Fruit fly (Drosophila melanogaster) whole organism, prepupa: Measurements from ENCODE around the gene Ntl.

Experiments
- CG31627 ChIP-seq: fragments of 200-800 bp; sonication (Bioruptor generic); optimal IDR thresholded peaks from 3 replicates; lab custom pipeline; 2016; ENCODE audit warnings: missing biosample characterization, missing genetic modification characterization
- CG6792 ChIP-seq: fragments of 200-800 bp; sonication (Bioruptor generic); optimal IDR thresholded peaks from 3 replicates; lab custom pipeline; 2016; ENCODE audit warnings: missing biosample characterization, missing genetic modification characterization
- CG6854 ChIP-seq: fragments of 200-800 bp; sonication (Bioruptor generic); optimal IDR thresholded peaks from 2 replicates; lab custom pipeline; 2017; ENCODE audit warnings: missing biosample characterization, mild to moderate bottlenecking, missing genetic modification characterization
- CG7368 ChIP-seq: fragments of 200-800 bp; sonication (Bioruptor generic); optimal IDR thresholded peaks from 3 replicates; lab custom pipeline; 2016; ENCODE audit warnings: missing biosample characterization, missing genetic modification characterization
- Gug ChIP-seq: fragments of 200-800 bp; sonication (Bioruptor generic); IDR thresholded peaks from 2 replicates; pipeline ENCODE4 v1.3.6; 2022; ENCODE audit warnings: missing biosample characterization, missing genetic modification characterization
- Hr38 ChIP-seq: sonication (Bioruptor generic); optimal IDR thresholded peaks from 2 replicates; lab custom pipeline; 2016; ENCODE audit warnings: missing biosample characterization, missing genetic modification characterization
- Hr39 ChIP-seq: fragments of 200-800 bp; sonication (Bioruptor generic); optimal IDR thresholded peaks from 2 replicates; lab custom pipeline; 2016; ENCODE audit warnings: missing biosample characterization, missing genetic modification characterization
- Lpt ChIP-seq: fragments of 200-800 bp; sonication (Bioruptor generic); optimal IDR thresholded peaks from 3 replicates; lab custom pipeline; 2016; ENCODE audit warnings: missing biosample characterization, missing genetic modification characterization
- cyc ChIP-seq: fragments of 200-800 bp; sonication (Bioruptor generic); optimal IDR thresholded peaks from 3 replicates; lab custom pipeline; 2016; ENCODE audit warnings: missing biosample characterization, missing genetic modification characterization

DNA sequence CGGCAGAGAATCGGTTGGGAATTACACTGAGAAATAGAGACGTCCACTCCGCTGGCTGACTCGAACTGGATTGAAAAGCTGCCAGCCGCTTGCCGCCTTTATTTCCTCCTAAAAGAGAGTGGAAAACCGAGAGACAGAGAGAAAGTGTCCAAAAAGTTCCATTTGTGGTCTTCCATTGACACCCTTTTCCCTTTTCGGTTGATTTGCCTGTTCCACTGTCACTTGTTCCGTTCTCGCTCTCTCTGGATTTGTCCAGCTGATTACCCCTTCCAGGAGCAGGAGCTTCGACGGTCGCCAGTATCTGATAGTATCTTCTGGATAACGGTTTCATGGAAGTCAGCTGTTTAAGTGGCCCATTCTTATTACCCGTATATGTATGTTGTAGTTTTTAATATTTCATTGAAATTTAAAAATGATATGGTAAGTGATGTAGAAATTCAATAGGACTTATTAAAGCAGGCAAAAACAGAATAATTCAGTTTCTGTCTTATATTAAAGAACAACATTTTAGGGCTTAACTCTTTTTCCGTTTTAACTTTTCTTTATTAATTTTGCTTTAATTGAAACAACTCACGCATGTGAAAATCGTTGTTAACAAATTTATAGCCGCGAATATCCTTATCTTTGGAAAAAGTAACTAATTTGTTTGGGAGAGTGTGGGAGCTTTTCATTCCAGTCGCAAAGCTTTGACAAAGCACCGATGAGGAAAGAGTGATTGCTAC, 35.5 kb upstream of the Ntl start, which contains the start of gene Slob:
- TF ChIP-seq Gug (GFP tag; lab: Robert Waterston, UW) (no peak), Hr38 (GFP tag; lab: Kevin White, UChicago) (no peak), CG7368 (GFP tag; lab: Kevin White, UChicago) (no peak), Hr39 (GFP tag; lab: Kevin White, UChicago) (no peak), CG31627 (GFP tag; lab: Kevin White, UChicago) (no peak), cyc (GFP tag; lab: Kevin White, UChicago) (no peak), CG6792 (GFP tag; lab: Kevin White, UChicago) (no peak), Lpt (GFP tag; lab: Kevin White, UChicago) (no peak), CG6854 (GFP tag; lab: Kevin White, UChicago) (no peak)
